Fruit fly (Drosophila melanogaster) whole organism, adult: ENCODE measurements around the gene mei-P22.

Experiments used
- CG12768 ChIP-seq: fragments of 200-800 bp; sonication (Bioruptor generic); optimal IDR thresholded peaks from 2 replicates; lab custom pipeline; 2017; ENCODE audit warnings: missing biosample characterization, missing genetic modification characterization, mild to moderate bottlenecking, moderate library complexity, missing genetic modification reagents
- CG14711 ChIP-seq: fragments of 200-800 bp; sonication (Bioruptor generic); optimal IDR thresholded peaks from 2 replicates; lab custom pipeline; 2018; ENCODE audit warnings: missing biosample characterization, mild to moderate bottlenecking, missing genetic modification characterization, moderate library complexity
- CG7045 ChIP-seq: fragments of 200-800 bp; sonication (Bioruptor generic); optimal IDR thresholded peaks from 2 replicates; lab custom pipeline; 2017; ENCODE audit warnings: missing biosample characterization, mild to moderate bottlenecking, missing genetic modification characterization
- pad ChIP-seq: fragments of 200-800 bp; sonication (Bioruptor generic); optimal IDR thresholded peaks from 3 replicates; lab custom pipeline; 2017; ENCODE audit warnings: missing biosample characterization, missing genetic modification characterization, mild to moderate bottlenecking, moderate library complexity, missing genetic modification reagents
- tj ChIP-seq: fragments of 200-800 bp; sonication (Bioruptor generic); optimal IDR thresholded peaks from 3 replicates; lab custom pipeline; 2017; ENCODE audit warnings: missing biosample characterization, mild to moderate bottlenecking, missing genetic modification characterization, moderate library complexity
- toe ChIP-seq: fragments of 200-800 bp; sonication (Bioruptor generic); optimal IDR thresholded peaks from 2 replicates; lab custom pipeline; 2016; ENCODE audit warnings: missing biosample characterization, missing genetic modification characterization

The mei-P22 gene

dm6 chr3L:7283541-7283940, 39.4 kb downstream of the mei-P22 start:
- no peak for TF ChIP-seq toe (GFP tag; lab: Kevin White, UChicago)
- TF ChIP-seq tj (GFP tag; lab: Kevin White, UChicago), result no peak
- no peak for TF ChIP-seq pad
- TF ChIP-seq CG7045 (GFP tag; lab: Kevin White, UChicago), result no peak
- no peak for TF ChIP-seq CG14711 (tag; lab: Kevin White, UChicago)
- TF ChIP-seq CG12768 (GFP tag; lab: Kevin White, UChicago), result no peak
